Worm (Caenorhabditis elegans) whole organism, L2 larva: ENCODE measurements around the gene C02F5.12.

Experiments used
- C34F6.9 ChIP-seq: fragments of 150-350 bp; optimal IDR thresholded peaks from 2 replicates; lab custom pipeline; 2014; ENCODE audit warnings: missing biosample characterization, missing genetic modification characterization
- F13H6.1 ChIP-seq: sonication (generic microtip); optimal IDR thresholded peaks from 2 replicates; lab custom pipeline; 2016; ENCODE audit warnings: missing genetic modification characterization, missing compliant biosample characterization
- R02D3.7 ChIP-seq: fragments of 150-350 bp; optimal IDR thresholded peaks from 2 replicates; lab custom pipeline; 2014; ENCODE audit warnings: missing biosample characterization, missing genetic modification characterization
- Y55F3AM.14 ChIP-seq: fragments of 200-800 bp; sonication (Bioruptor generic); optimal IDR thresholded peaks from 2 replicates; lab custom pipeline; 2018; ENCODE audit warnings: mild to moderate bottlenecking, missing genetic modification characterization, missing compliant biosample characterization
- ZK546.5 ChIP-seq: sonication (generic microtip); optimal IDR thresholded peaks from 2 replicates; lab custom pipeline; 2017; ENCODE audit warnings: missing biosample characterization, missing genetic modification characterization
- alr-1 ChIP-seq: fragments of 150-350 bp; optimal IDR thresholded peaks from 2 replicates; lab custom pipeline; 2014; ENCODE audit warnings: missing biosample characterization, missing genetic modification characterization
- aly-2 ChIP-seq: fragments of 150-350 bp; optimal IDR thresholded peaks from 2 replicates; lab custom pipeline; 2014; ENCODE audit warnings: missing biosample characterization, missing genetic modification characterization
- ama-1 ChIP-seq: fragments of 150-350 bp; optimal IDR thresholded peaks from 2 replicates; lab custom pipeline; 2018; ENCODE audit warnings: inconsistent platforms
- blmp-1 ChIP-seq: sonication (generic microtip); optimal IDR thresholded peaks from 2 replicates; lab custom pipeline; 2017; ENCODE audit warnings: missing genetic modification characterization, mild to moderate bottlenecking, missing compliant biosample characterization, antibody characterized with exemption, moderate library complexity; ENCODE audit not compliant: insufficient read depth
- ceh-16 ChIP-seq: fragments of 150-350 bp; optimal IDR thresholded peaks from 2 replicates; lab custom pipeline; 2014; ENCODE audit warnings: missing biosample characterization, missing genetic modification characterization
- ceh-82 ChIP-seq: fragments of 150-350 bp; optimal IDR thresholded peaks from 2 replicates; lab custom pipeline; 2014; ENCODE audit warnings: missing biosample characterization, missing genetic modification characterization
- crh-2 ChIP-seq: sonication (generic microtip); optimal IDR thresholded peaks from 2 replicates; lab custom pipeline; 2017; ENCODE audit warnings: missing biosample characterization, missing genetic modification characterization
- dmd-4 ChIP-seq: sonication (generic microtip); optimal IDR thresholded peaks from 2 replicates; lab custom pipeline; 2017; ENCODE audit warnings: missing biosample characterization, missing genetic modification characterization
- egl-27 ChIP-seq: sonication (generic microtip); optimal IDR thresholded peaks from 3 replicates; lab custom pipeline; 2017; ENCODE audit warnings: missing biosample characterization, missing genetic modification reagents, missing genetic modification characterization
- elt-1 ChIP-seq: fragments of 150-350 bp; optimal IDR thresholded peaks from 2 replicates; lab custom pipeline; 2014; ENCODE audit warnings: missing biosample characterization, missing genetic modification characterization
- elt-3 ChIP-seq: sonication (generic microtip); optimal IDR thresholded peaks from 2 replicates; lab custom pipeline; 2017; ENCODE audit warnings: missing biosample characterization, missing genetic modification characterization
- fos-1 ChIP-seq: fragments of 150-350 bp; optimal IDR thresholded peaks from 2 replicates; lab custom pipeline; 2014; ENCODE audit warnings: missing biosample characterization, missing genetic modification characterization
- gmeb-1 ChIP-seq: fragments of 150-350 bp; optimal IDR thresholded peaks from 2 replicates; lab custom pipeline; 2014; ENCODE audit warnings: missing biosample characterization, missing genetic modification characterization
- lin-11 ChIP-seq: fragments of 150-350 bp; sonication (generic microtip); optimal IDR thresholded peaks from 2 replicates; lab custom pipeline; 2014; ENCODE audit warnings: missing biosample characterization, missing genetic modification characterization, inconsistent platforms, mixed read lengths
- lin-13 ChIP-seq: fragments of 150-350 bp; optimal IDR thresholded peaks from 2 replicates; lab custom pipeline; 2014; ENCODE audit warnings: missing biosample characterization, missing genetic modification reagents, missing genetic modification characterization
- lin-39 ChIP-seq: fragments of 150-350 bp; optimal IDR thresholded peaks from 2 replicates; lab custom pipeline; 2014; ENCODE audit warnings: missing biosample characterization, missing genetic modification reagents, missing genetic modification characterization
- lsy-2 ChIP-seq, 2 experiments: fragments of 150-350 bp in 1 of 2; sonication (generic microtip) in 1 of 2; optimal IDR thresholded peaks; 2 replicates each; lab custom pipeline; 2014 to 2017; ENCODE audit warnings: missing biosample characterization in 2 of 2, missing genetic modification characterization in 2 of 2
- mab-5 ChIP-seq: fragments of 150-350 bp; optimal IDR thresholded peaks from 2 replicates; lab custom pipeline; 2014; ENCODE audit warnings: missing biosample characterization, missing genetic modification characterization
- mbf-1 ChIP-seq: sonication (generic microtip); optimal IDR thresholded peaks from 2 replicates; lab custom pipeline; 2017; ENCODE audit warnings: missing biosample characterization, missing genetic modification characterization
- mdl-1 ChIP-seq, 2 experiments: fragments of 150-350 bp in 1 of 2; sonication (generic microtip) in 1 of 2; optimal IDR thresholded peaks; 2 replicates each; lab custom pipeline; 2017; ENCODE audit warnings: missing biosample characterization in 2 of 2, missing genetic modification characterization in 2 of 2
- nhr-10 ChIP-seq: sonication (generic microtip); optimal IDR thresholded peaks from 2 replicates; lab custom pipeline; 2017; ENCODE audit warnings: missing biosample characterization, missing genetic modification characterization
- nhr-11 ChIP-seq: fragments of 150-350 bp; optimal IDR thresholded peaks from 2 replicates; lab custom pipeline; 2014; ENCODE audit warnings: missing biosample characterization, missing genetic modification characterization
- nhr-12 ChIP-seq: fragments of 150-350 bp; optimal IDR thresholded peaks from 2 replicates; lab custom pipeline; 2014; ENCODE audit warnings: missing biosample characterization, missing genetic modification characterization
- nhr-129 ChIP-seq: fragments of 150-350 bp; optimal IDR thresholded peaks from 2 replicates; lab custom pipeline; 2014; ENCODE audit warnings: missing biosample characterization, missing genetic modification characterization
- nhr-21 ChIP-seq: fragments of 150-350 bp; optimal IDR thresholded peaks from 2 replicates; lab custom pipeline; 2014; ENCODE audit warnings: missing biosample characterization, missing genetic modification characterization
- nhr-23 ChIP-seq: fragments of 150-350 bp; optimal IDR thresholded peaks from 2 replicates; lab custom pipeline; 2014; ENCODE audit warnings: missing biosample characterization, missing genetic modification reagents, missing genetic modification characterization
- nhr-237 ChIP-seq: fragments of 150-350 bp; optimal IDR thresholded peaks from 2 replicates; lab custom pipeline; 2014; ENCODE audit warnings: missing biosample characterization, missing genetic modification characterization
- nhr-25 ChIP-seq: fragments of 150-350 bp; sonication (generic microtip); optimal IDR thresholded peaks from 3 replicates; lab custom pipeline; 2014; ENCODE audit warnings: missing biosample characterization, missing genetic modification characterization
- nhr-6 ChIP-seq: fragments of 150-350 bp; optimal IDR thresholded peaks from 2 replicates; lab custom pipeline; 2014; ENCODE audit warnings: missing biosample characterization, missing genetic modification characterization
- nhr-77 ChIP-seq: fragments of 150-350 bp; optimal IDR thresholded peaks from 2 replicates; lab custom pipeline; 2014; ENCODE audit warnings: missing biosample characterization, missing genetic modification characterization
- peb-1 ChIP-seq: fragments of 150-350 bp; optimal IDR thresholded peaks from 2 replicates; lab custom pipeline; 2014; ENCODE audit warnings: missing biosample characterization, missing genetic modification characterization
- sem-4 ChIP-seq: fragments of 150-350 bp; optimal IDR thresholded peaks from 2 replicates; lab custom pipeline; 2014; ENCODE audit warnings: missing biosample characterization, missing genetic modification reagents, missing genetic modification characterization
- skn-1 ChIP-seq: sonication (generic microtip); optimal IDR thresholded peaks from 2 replicates; lab custom pipeline; 2017; ENCODE audit warnings: missing biosample characterization, missing genetic modification characterization
- sma-3 ChIP-seq: sonication (generic microtip); optimal IDR thresholded peaks from 2 replicates; lab custom pipeline; 2016; ENCODE audit warnings: missing genetic modification reagents, missing genetic modification characterization, missing compliant biosample characterization
- sma-9 ChIP-seq, 2 experiments: fragments of 150-350 bp in 1 of 2; sonication (generic microtip) in 1 of 2; optimal IDR thresholded peaks; 2 replicates each; lab custom pipeline; 2014 to 2016; ENCODE audit warnings: missing genetic modification characterization in 2 of 2, mild to moderate bottlenecking in 1 of 2, missing biosample characterization in 1 of 2, missing compliant biosample characterization in 1 of 2, missing genetic modification reagents in 1 of 2, moderate library complexity in 1 of 2
- snpc-4 ChIP-seq: fragments of 150-350 bp; optimal IDR thresholded peaks from 2 replicates; lab custom pipeline; 2014; ENCODE audit warnings: missing biosample characterization, missing genetic modification characterization
- unc-39 ChIP-seq: fragments of 150-350 bp; optimal IDR thresholded peaks from 2 replicates; lab custom pipeline; 2014; ENCODE audit warnings: missing biosample characterization, missing genetic modification characterization
- unc-55 ChIP-seq: fragments of 150-350 bp; sonication (generic microtip); optimal IDR thresholded peaks from 3 replicates; lab custom pipeline; 2014; ENCODE audit warnings: missing biosample characterization, missing genetic modification reagents, missing genetic modification characterization
- unc-62 ChIP-seq: fragments of 150-350 bp; optimal IDR thresholded peaks from 2 replicates; lab custom pipeline; 2014; ENCODE audit warnings: missing biosample characterization, missing genetic modification reagents, missing genetic modification characterization
- zag-1 ChIP-seq: fragments of 150-350 bp; optimal IDR thresholded peaks from 2 replicates; lab custom pipeline; 2014; ENCODE audit warnings: missing biosample characterization, missing genetic modification characterization
- ztf-1 ChIP-seq: fragments of 200-800 bp; sonication (Bioruptor generic); conservative IDR thresholded peaks from 2 replicates; pipeline ENCODE4 v1.3.6; 2022; ENCODE audit warnings: missing genetic modification characterization, missing compliant biosample characterization
- ztf-11 ChIP-seq: sonication (generic microtip); optimal IDR thresholded peaks from 2 replicates; lab custom pipeline; 2017; ENCODE audit warnings: missing biosample characterization, missing genetic modification characterization
- ztf-4 ChIP-seq: fragments of 150-350 bp; optimal IDR thresholded peaks from 2 replicates; lab custom pipeline; 2014; ENCODE audit warnings: missing biosample characterization, missing genetic modification characterization

C02F5.12 gene

DNA sequence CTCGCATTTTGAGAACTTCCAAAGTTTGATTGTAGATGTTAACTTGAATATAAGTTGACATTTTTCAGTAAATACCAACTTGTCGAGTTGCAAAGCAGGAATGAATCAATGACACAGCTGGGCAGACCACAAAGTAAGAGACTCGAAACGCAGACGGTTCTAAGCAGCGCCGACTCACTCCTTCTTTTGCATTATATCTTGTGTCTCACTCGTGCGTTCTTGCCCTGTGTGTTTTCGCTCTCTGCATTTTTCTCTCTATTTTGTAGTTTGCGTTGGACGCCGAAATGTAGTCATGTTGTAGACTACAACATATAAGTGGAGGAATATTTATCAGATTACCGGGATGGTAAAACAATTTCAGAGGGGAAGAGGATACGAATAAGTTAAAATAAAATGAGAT lies at the start of gene C02F5.12:
C02F5.12 (minus strand) TSS at position 221 of the 400 bp plus-strand sequence.
- no peak for TF ChIP-seq snpc-4 (tag; lab: Kevin White, UChicago)
- no peak for TF ChIP-seq unc-62 (GFP tag; lab: Kevin White, UChicago)
- TF ChIP-seq mdl-1 (tag; optimal IDR thresholded peaks at IDR 0.05; lab: Kevin White, UChicago): no peak
- no peak for TF ChIP-seq gmeb-1 (tag; lab: Kevin White, UChicago)
- no peak for TF ChIP-seq aly-2 (tag; lab: Kevin White, UChicago)
- TF ChIP-seq egl-27: no peak
- no peak for TF ChIP-seq R02D3.7 (tag; lab: Kevin White, UChicago)
- TF ChIP-seq nhr-129 (tag; lab: Kevin White, UChicago): peak; percentile 51
- TF ChIP-seq nhr-10 (tag; lab: Kevin White, UChicago): no peak
- no peak for TF ChIP-seq ZK546.5 (tag; lab: Kevin White, UChicago)
- TF ChIP-seq nhr-23 (tag; lab: Kevin White, UChicago): no peak
- no peak for TF ChIP-seq ceh-16 (tag; lab: Kevin White, UChicago)
- TF ChIP-seq nhr-12 (tag; lab: Kevin White, UChicago): no peak
- TF ChIP-seq lin-39 (tag; lab: Kevin White, UChicago): no peak
- no peak for TF ChIP-seq mab-5
- TF ChIP-seq lin-11 (tag; lab: Kevin White, UChicago): no peak
- peak; percentile 20 for TF ChIP-seq F13H6.1 (tag; lab: Kevin White, UChicago)
- TF ChIP-seq peb-1: no peak
- TF ChIP-seq sem-4 (tag; lab: Kevin White, UChicago): no peak
- no peak for TF ChIP-seq ztf-1
- TF ChIP-seq elt-1 (tag; lab: Kevin White, UChicago): no peak
- TF ChIP-seq nhr-77 (tag; lab: Kevin White, UChicago): no peak
- TF ChIP-seq sma-9 (GFP tag; optimal IDR thresholded peaks at IDR 0.05; lab: Kevin White, UChicago): peak; percentile 7
- no peak for TF ChIP-seq sma-9 (tag; optimal IDR thresholded peaks at IDR 0.05; lab: Kevin White, UChicago)
- no peak for TF ChIP-seq nhr-6 (tag; lab: Kevin White, UChicago)
- no peak for TF ChIP-seq blmp-1
- peak; percentile 10 for TF ChIP-seq crh-2 (tag; lab: Kevin White, UChicago)
- TF ChIP-seq lsy-2 (tag; optimal IDR thresholded peaks at IDR 0.05; lab: Kevin White, UChicago): peak in 1 of 2 experiments; percentile 44
- no peak for TF ChIP-seq mbf-1 (tag; lab: Kevin White, UChicago)
- TF ChIP-seq unc-55 (GFP tag; lab: Kevin White, UChicago): no peak
- TF ChIP-seq elt-3: no peak
- TF ChIP-seq zag-1: no peak
- TF ChIP-seq alr-1 (tag; lab: Kevin White, UChicago): no peak
- TF ChIP-seq sma-3: peak; percentile 0
- TF ChIP-seq fos-1 (tag; lab: Kevin White, UChicago): peak; percentile 38
- no peak for TF ChIP-seq nhr-25 (tag; lab: Kevin White, UChicago)
- no peak for TF ChIP-seq unc-39 (tag; lab: Kevin White, UChicago)
- TF ChIP-seq ztf-4 (tag; lab: Kevin White, UChicago): no peak
- no peak for TF ChIP-seq nhr-237
- peak; percentile 8 for TF ChIP-seq lin-13
- peak; percentile 43 for TF ChIP-seq C34F6.9
- no peak for TF ChIP-seq nhr-21 (tag; lab: Kevin White, UChicago)
- TF ChIP-seq nhr-11 (tag; lab: Kevin White, UChicago): no peak
- TF ChIP-seq ceh-82: no peak
- no peak for TF ChIP-seq Y55F3AM.14 (GFP tag; lab: Kevin White, UChicago)
- TF ChIP-seq ztf-11 (tag; lab: Kevin White, UChicago): no peak
- TF ChIP-seq ama-1 (lab: Kevin White, UChicago): no peak
- no peak for TF ChIP-seq skn-1 (tag; lab: Kevin White, UChicago)
- TF ChIP-seq dmd-4 (tag; lab: Kevin White, UChicago): no peak
